Fruit fly (Drosophila melanogaster) whole organism, embryonic: ENCODE results near the gene CG46387.

ENCODE experiments used
- Antp ChIP-seq: fragments of 200-800 bp; sonication (Bioruptor generic); optimal IDR thresholded peaks from 3 replicates; lab custom pipeline; 2016; ENCODE audit warnings: missing biosample characterization, missing genetic modification characterization
- CG11085 ChIP-seq: fragments of 200-800 bp; sonication (Bioruptor generic); IDR thresholded peaks from 2 replicates; pipeline ENCODE4 v1.3.6; 2022; ENCODE audit warnings: missing biosample characterization, missing genetic modification characterization
- CG11456 ChIP-seq: fragments of 200-800 bp; sonication (Bioruptor generic); IDR thresholded peaks from 3 replicates; pipeline ENCODE4 v1.3.6; 2022; ENCODE audit warnings: missing biosample characterization, missing genetic modification characterization
- CG11560 ChIP-seq: fragments of 200-800 bp; sonication (Bioruptor generic); IDR thresholded peaks from 3 replicates; pipeline ENCODE4 v1.3.6; 2022; ENCODE audit warnings: missing biosample characterization, missing genetic modification characterization
- CG12071 ChIP-seq: fragments of 200-800 bp; sonication (Bioruptor generic); optimal IDR thresholded peaks from 3 replicates; lab custom pipeline; 2018; ENCODE audit warnings: missing biosample characterization, mild to moderate bottlenecking, missing genetic modification characterization
- CG12236 ChIP-seq: fragments of 200-800 bp; sonication (Bioruptor generic); optimal IDR thresholded peaks from 2 replicates; lab custom pipeline; 2016; ENCODE audit warnings: missing biosample characterization, missing genetic modification characterization
- CG12299 ChIP-seq: fragments of 200-800 bp; sonication (Bioruptor generic); optimal IDR thresholded peaks from 2 replicates; lab custom pipeline; 2018; ENCODE audit warnings: missing biosample characterization, mild to moderate bottlenecking, missing genetic modification characterization
- CG14050 ChIP-seq: fragments of 200-800 bp; sonication (Bioruptor generic); IDR thresholded peaks from 3 replicates; pipeline ENCODE4 v1.3.6; 2022; ENCODE audit warnings: missing biosample characterization, missing genetic modification characterization
- CG14710 ChIP-seq: fragments of 200-800 bp; sonication (Bioruptor generic); optimal IDR thresholded peaks from 3 replicates; lab custom pipeline; 2019; ENCODE audit warnings: missing biosample characterization, mild to moderate bottlenecking, missing genetic modification characterization, moderate library complexity
- CG18619 ChIP-seq: fragments of 200-800 bp; sonication (Bioruptor generic); optimal IDR thresholded peaks from 3 replicates; lab custom pipeline; 2017; ENCODE audit warnings: missing biosample characterization, mild to moderate bottlenecking, missing genetic modification characterization
- CG18764 ChIP-seq: fragments of 200-800 bp; sonication (Bioruptor generic); optimal IDR thresholded peaks from 3 replicates; lab custom pipeline; 2016; ENCODE audit warnings: missing biosample characterization, missing genetic modification characterization
- CG2875 ChIP-seq: fragments of 200-800 bp; sonication (Bioruptor generic); optimal IDR thresholded peaks from 2 replicates; lab custom pipeline; 2017; ENCODE audit warnings: missing biosample characterization, mild to moderate bottlenecking, missing genetic modification characterization, missing genetic modification reagents
- CG30403 ChIP-seq: fragments of 200-800 bp; sonication (Bioruptor generic); optimal IDR thresholded peaks from 3 replicates; lab custom pipeline; 2016; ENCODE audit warnings: missing biosample characterization, missing genetic modification characterization
- CG34376 ChIP-seq: fragments of 200-800 bp; sonication (Bioruptor generic); optimal IDR thresholded peaks from 2 replicates; lab custom pipeline; 2018; ENCODE audit warnings: missing biosample characterization, mild to moderate bottlenecking, missing genetic modification characterization
- CG3847 ChIP-seq: fragments of 200-800 bp; sonication (Bioruptor generic); IDR thresholded peaks from 2 replicates; pipeline ENCODE4 v1.3.6; 2022; ENCODE audit warnings: missing biosample characterization, missing genetic modification characterization
- CG3995 ChIP-seq: fragments of 200-800 bp; sonication (Bioruptor generic); optimal IDR thresholded peaks from 3 replicates; lab custom pipeline; 2016; ENCODE audit warnings: missing biosample characterization, missing genetic modification characterization
- CHES-1-like ChIP-seq: fragments of 200-800 bp; sonication (Bioruptor generic); optimal IDR thresholded peaks from 2 replicates; lab custom pipeline; 2016; ENCODE audit warnings: missing biosample characterization, missing genetic modification characterization
- D19A ChIP-seq: fragments of 200-800 bp; optimal IDR thresholded peaks from 3 replicates; lab custom pipeline; 2019; ENCODE audit warnings: missing biosample characterization, mild to moderate bottlenecking, missing genetic modification characterization, moderate library complexity
- Dp ChIP-seq: fragments of 200-800 bp; sonication (Bioruptor generic); optimal IDR thresholded peaks from 2 replicates; lab custom pipeline; 2018; ENCODE audit warnings: missing biosample characterization, mild to moderate bottlenecking, missing genetic modification characterization, moderate library complexity
- HmgZ ChIP-seq: fragments of 200-800 bp; sonication (Bioruptor generic); optimal IDR thresholded peaks from 2 replicates; lab custom pipeline; 2018; ENCODE audit warnings: missing biosample characterization, mild to moderate bottlenecking, missing genetic modification characterization
- Jarid2 ChIP-seq: fragments of 200-800 bp; sonication (Bioruptor generic); optimal IDR thresholded peaks from 3 replicates; lab custom pipeline; 2017; ENCODE audit warnings: mild to moderate bottlenecking, missing biosample characterization, missing genetic modification reagents, missing genetic modification characterization
- Lhr ChIP-seq: fragments of 200-800 bp; sonication (Bioruptor generic); optimal IDR thresholded peaks from 3 replicates; lab custom pipeline; 2017; ENCODE audit warnings: mild to moderate bottlenecking, missing biosample characterization, missing genetic modification reagents, missing genetic modification characterization
- Max ChIP-seq: fragments of 200-800 bp; sonication (Bioruptor generic); optimal IDR thresholded peaks from 2 replicates; lab custom pipeline; 2016; ENCODE audit warnings: missing biosample characterization, mild to moderate bottlenecking, missing genetic modification characterization
- NFAT ChIP-seq: fragments of 200-800 bp; sonication (Bioruptor generic); IDR thresholded peaks from 2 replicates; pipeline ENCODE4 v1.3.6; 2022; ENCODE audit warnings: missing biosample characterization, missing genetic modification characterization
- Opbp ChIP-seq: fragments of 200-800 bp; sonication (Bioruptor generic); IDR thresholded peaks from 3 replicates; pipeline ENCODE4 v1.3.6; 2022; ENCODE audit warnings: missing biosample characterization, missing genetic modification characterization; ENCODE audit not compliant: partially characterized antibody
- Sry-δ ChIP-seq: fragments of 200-800 bp; sonication (Bioruptor generic); optimal IDR thresholded peaks from 2 replicates; lab custom pipeline; 2016; ENCODE audit warnings: missing biosample characterization, missing genetic modification characterization
- Trl ChIP-seq, 3 experiments: fragments of >200 bp in 2 of 3; fragments of 200-800 bp in 1 of 3; sonication (Bioruptor generic) in 1 of 3; optimal IDR thresholded peaks; 2 replicates in 1 of 3; 3 replicates in 2 of 3; lab custom pipeline; 2016 to 2017; ENCODE audit warnings: missing biosample characterization in 1 of 3, missing genetic modification characterization in 1 of 3
- az2 ChIP-seq: fragments of 200-800 bp; sonication (Bioruptor generic); optimal IDR thresholded peaks from 3 replicates; lab custom pipeline; 2016; ENCODE audit warnings: missing biosample characterization, missing genetic modification characterization
- bbx ChIP-seq: fragments of 200-800 bp; sonication (Bioruptor generic); IDR thresholded peaks from 2 replicates; pipeline ENCODE4 v1.3.6; 2022; ENCODE audit warnings: missing biosample characterization, missing genetic modification characterization; ENCODE audit not compliant: partially characterized antibody
- bcd ChIP-seq: fragments of 200-800 bp; sonication (Bioruptor generic); optimal IDR thresholded peaks from 2 replicates; lab custom pipeline; 2017; ENCODE audit warnings: missing biosample characterization, mild to moderate bottlenecking, missing genetic modification characterization
- chn ChIP-seq: fragments of 200-800 bp; sonication (Bioruptor generic); optimal IDR thresholded peaks from 2 replicates; lab custom pipeline; 2016; ENCODE audit warnings: missing biosample characterization, missing genetic modification characterization
- dan ChIP-seq: fragments of 200-800 bp; sonication (Bioruptor generic); IDR thresholded peaks from 2 replicates; pipeline ENCODE4 v1.3.6; 2022; ENCODE audit warnings: missing biosample characterization, missing genetic modification characterization
- emc ChIP-seq: fragments of 200-800 bp; sonication (Bioruptor generic); optimal IDR thresholded peaks from 2 replicates; lab custom pipeline; 2016; ENCODE audit warnings: missing biosample characterization, missing genetic modification characterization
- fd96Cb ChIP-seq: fragments of 200-800 bp; sonication (Bioruptor generic); optimal IDR thresholded peaks from 2 replicates; lab custom pipeline; 2018; ENCODE audit warnings: missing biosample characterization, mild to moderate bottlenecking, missing genetic modification characterization, moderate library complexity
- fu2 ChIP-seq: fragments of 200-800 bp; sonication (Bioruptor generic); optimal IDR thresholded peaks from 2 replicates; lab custom pipeline; 2016; ENCODE audit warnings: missing biosample characterization, missing genetic modification characterization
- kay ChIP-seq: fragments of 200-800 bp; sonication (Bioruptor generic); optimal IDR thresholded peaks from 2 replicates; lab custom pipeline; 2016; ENCODE audit warnings: missing biosample characterization, missing genetic modification characterization
- lbe ChIP-seq: fragments of 200-800 bp; sonication (Bioruptor generic); optimal IDR thresholded peaks from 2 replicates; lab custom pipeline; 2016; ENCODE audit warnings: missing biosample characterization, mild to moderate bottlenecking, missing genetic modification characterization
- lola ChIP-seq, 3 experiments: fragments of >200 bp in 2 of 3; fragments of 200-800 bp in 1 of 3; sonication (Bioruptor generic) in 1 of 3; optimal IDR thresholded peaks; 2 replicates each; lab custom pipeline; 2017 to 2019; ENCODE audit warnings: missing biosample characterization in 3 of 3, missing genetic modification characterization in 3 of 3, mild to moderate bottlenecking in 1 of 3, moderate library complexity in 1 of 3
- mirr ChIP-seq: fragments of 200-800 bp; sonication (Bioruptor generic); optimal IDR thresholded peaks from 3 replicates; lab custom pipeline; 2018; ENCODE audit warnings: missing biosample characterization, mild to moderate bottlenecking, missing genetic modification characterization
- nau ChIP-seq: fragments of 200-800 bp; sonication (Bioruptor generic); optimal IDR thresholded peaks from 3 replicates; lab custom pipeline; 2017; ENCODE audit warnings: missing biosample characterization, mild to moderate bottlenecking, missing genetic modification characterization, missing genetic modification reagents
- nerfin-1 ChIP-seq: fragments of 200-800 bp; sonication (Bioruptor generic); optimal IDR thresholded peaks from 3 replicates; lab custom pipeline; 2019; ENCODE audit warnings: missing biosample characterization, mild to moderate bottlenecking, missing genetic modification characterization, moderate library complexity
- onecut ChIP-seq: fragments of 200-800 bp; sonication (Bioruptor generic); IDR thresholded peaks from 2 replicates; pipeline ENCODE4 v1.3.6; 2022; ENCODE audit warnings: missing biosample characterization, missing genetic modification characterization
- peb ChIP-seq: fragments of 200-800 bp; sonication (Bioruptor generic); IDR thresholded peaks from 2 replicates; pipeline ENCODE4 v1.3.6; 2022; ENCODE audit warnings: missing biosample characterization, missing genetic modification characterization
- ro ChIP-seq: fragments of 200-800 bp; sonication (Bioruptor generic); IDR thresholded peaks from 2 replicates; pipeline ENCODE4 v1.3.6; 2022; ENCODE audit warnings: missing biosample characterization, missing genetic modification characterization
- sc ChIP-seq, 3 experiments: fragments of >200 bp in 2 of 3; fragments of 200-800 bp in 1 of 3; sonication (Bioruptor generic) in 1 of 3; optimal IDR thresholded peaks; 2 replicates in 2 of 3; 3 replicates in 1 of 3; lab custom pipeline; 2017; ENCODE audit warnings: mild to moderate bottlenecking in 1 of 3, missing biosample characterization in 1 of 3, missing genetic modification characterization in 1 of 3, missing genetic modification reagents in 1 of 3
- slbo ChIP-seq: fragments of 200-800 bp; sonication (Bioruptor generic); IDR thresholded peaks from 2 replicates; pipeline ENCODE4 v1.3.6; 2022; ENCODE audit warnings: missing biosample characterization, missing genetic modification characterization
- trem ChIP-seq: fragments of 200-800 bp; optimal IDR thresholded peaks from 3 replicates; lab custom pipeline; 2019; ENCODE audit warnings: missing biosample characterization, mild to moderate bottlenecking, missing genetic modification characterization, moderate library complexity
- vfl ChIP-seq: fragments of 200-800 bp; sonication (Bioruptor generic); optimal IDR thresholded peaks from 2 replicates; lab custom pipeline; 2016; ENCODE audit warnings: missing biosample characterization, missing genetic modification characterization
- wdn ChIP-seq: fragments of 200-800 bp; sonication (Bioruptor generic); IDR thresholded peaks from 2 replicates; pipeline ENCODE4 v1.3.6; 2022; ENCODE audit warnings: missing biosample characterization, missing genetic modification characterization

The CG46387 gene

dm6 chr3L:9899046-9899659 is 727 bp downstream of the CG46387 start, which contains the start of gene nudE (continued):
- TF ChIP-seq Sry-δ (GFP tag; lab: Kevin White, UChicago), result peak; percentile 46
- no peak for TF ChIP-seq CG11560 (tag; lab: Robert Waterston, UW)
- peak; percentile 10 for TF ChIP-seq CG14710 (tag; lab: Kevin White, UChicago)
- peak; percentile 51 for TF ChIP-seq Dp (GFP tag; lab: Kevin White, UChicago)
- peak; percentile 49; the same call in 1 of the 2 replicates for TF ChIP-seq slbo (GFP tag; lab: Robert Waterston, UW)
- no peak for TF ChIP-seq wdn
- peak; percentile 77 for TF ChIP-seq nerfin-1 (tag; lab: Kevin White, UChicago)
- no peak for TF ChIP-seq Opbp (GFP tag; lab: Robert Waterston, UW)
- TF ChIP-seq D19A, result no peak
- no peak for TF ChIP-seq CG14050 (GFP tag; lab: Robert Waterston, UW)
- 0 out of 2 replicates have a peak, but pooled peaks have one; percentile 44 for TF ChIP-seq bbx (GFP tag; lab: Robert Waterston, UW)
- TF ChIP-seq CG18619 (GFP tag; lab: Kevin White, UChicago), result no peak
- TF ChIP-seq lbe (GFP tag; lab: Kevin White, UChicago), result peak; percentile 26
- TF ChIP-seq CG3995, result no peak
- no peak for TF ChIP-seq ro (GFP tag; lab: Robert Waterston, UW)
- TF ChIP-seq bcd, result peak; percentile 13
- TF ChIP-seq Antp, result peak; percentile 60
- TF ChIP-seq Jarid2, result no peak
- peak; percentile 27; the same call in 1 of the 2 replicates for TF ChIP-seq NFAT (GFP tag; lab: Robert Waterston, UW)
- TF ChIP-seq peb (GFP tag; lab: Robert Waterston, UW), result no peak
- no peak for TF ChIP-seq onecut
- TF ChIP-seq az2 (GFP tag; lab: Kevin White, UChicago), result no peak
- TF ChIP-seq chn (GFP tag; lab: Kevin White, UChicago), result no peak
- TF ChIP-seq nau, result no peak
- no peak for TF ChIP-seq mirr (GFP tag; lab: Kevin White, UChicago)
- TF ChIP-seq CG11456 (GFP tag; lab: Robert Waterston, UW), result peak; percentile 69; the same call in 1 of the 3 replicates
- peak; percentile 32 for TF ChIP-seq CHES-1-like (GFP tag; lab: Kevin White, UChicago)
- no peak for TF ChIP-seq fd96Cb (tag; lab: Kevin White, UChicago)
- no peak for TF ChIP-seq Trl (optimal IDR thresholded peaks at IDR 0.05; lab: Kevin White, UChicago)
- TF ChIP-seq Trl (GFP tag; optimal IDR thresholded peaks at IDR 0.05; lab: Kevin White, UChicago), result peak; percentile 32
- no peak for TF ChIP-seq vfl (GFP tag; lab: Kevin White, UChicago)
- no peak for TF ChIP-seq dan (GFP tag; lab: Robert Waterston, UW)
- TF ChIP-seq kay (GFP tag; lab: Kevin White, UChicago), result no peak
- no peak for TF ChIP-seq emc (GFP tag; lab: Kevin White, UChicago)
- TF ChIP-seq CG12071 (GFP tag; lab: Kevin White, UChicago), result no peak
- TF ChIP-seq Max (GFP tag; lab: Kevin White, UChicago), result peak; percentile 54
- peak; percentile 45 for TF ChIP-seq CG34376 (GFP tag; lab: Kevin White, UChicago)
- TF ChIP-seq CG18764 (GFP tag; lab: Kevin White, UChicago), result no peak
- TF ChIP-seq CG30403 (GFP tag; lab: Kevin White, UChicago), result peak; percentile 40
- peak; percentile 36 for TF ChIP-seq fu2 (GFP tag; lab: Kevin White, UChicago)
- TF ChIP-seq Lhr (GFP tag; lab: Kevin White, UChicago), result no peak
- no peak for TF ChIP-seq lola (GFP tag; optimal IDR thresholded peaks at IDR 0.05; lab: Kevin White, UChicago)
- peak; percentile 28 for TF ChIP-seq trem
- no peak for TF ChIP-seq CG2875 (GFP tag; lab: Kevin White, UChicago)
- TF ChIP-seq CG3847 (GFP tag; lab: Robert Waterston, UW), result peak; percentile 60
- peak; percentile 46 for TF ChIP-seq CG12299 (tag; lab: Kevin White, UChicago)
- no peak for TF ChIP-seq CG12236 (GFP tag; lab: Kevin White, UChicago)
- no peak for TF ChIP-seq CG11085
- peak; percentile 10 for TF ChIP-seq HmgZ (tag; lab: Kevin White, UChicago)
- no peak for TF ChIP-seq sc (optimal IDR thresholded peaks at IDR 0.05; lab: Kevin White, UChicago)
- no peak for TF ChIP-seq sc (GFP tag; optimal IDR thresholded peaks at IDR 0.05; lab: Kevin White, UChicago)
